Worm (Caenorhabditis elegans): ENCODE data around the gene dsh-1.

dsh-1 gene

ce11 chrII:5166738-5167137 is 58.4 kb downstream of the dsh-1 start, which contains the start of gene srb-3:
Gene srb-3 (minus strand): TSS chrII:5166838.
- TF ChIP-seq unc-120 (tag; optimal IDR thresholded peaks at IDR 0.05; ENCODE audit: poor library complexity, severe bottlenecking) (no peak), hlh-1 (tag; optimal IDR thresholded peaks at IDR 0.05) (no peak), ceh-83 (GFP tag; optimal IDR thresholded peaks at IDR 0.05) (no peak), pha-4 (tag; optimal IDR thresholded peaks at IDR 0.05) (no peak)
